Fruit fly (Drosophila melanogaster) S2 (cell line): ENCODE measurements around the gene Idh3a.

Experiments
- CG8478 ChIP-seq: fragments of >200 bp; optimal IDR thresholded peaks from 2 replicates; lab custom pipeline; 2018
- CTCF ChIP-seq, 2 experiments: fragments of >200 bp; optimal IDR thresholded peaks; 2 replicates each; lab custom pipeline; 2018

DNA sequence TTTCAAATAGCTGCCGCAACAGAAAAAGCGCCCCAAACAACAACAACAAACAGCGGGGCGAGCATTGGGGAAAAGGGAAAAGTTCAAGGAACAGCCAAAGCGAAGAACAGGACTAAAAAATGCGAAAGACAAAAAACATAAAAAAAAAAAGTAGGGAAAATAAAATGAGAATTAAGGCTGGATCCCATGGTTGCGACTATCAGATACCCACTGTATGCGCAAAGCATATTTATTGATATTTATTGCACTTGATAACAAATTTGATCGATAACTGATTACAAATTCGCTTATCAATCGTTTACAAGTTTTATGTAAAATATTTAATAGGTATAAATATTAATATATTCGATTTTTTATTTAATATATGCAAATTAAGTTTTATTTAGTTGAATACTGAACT lies 28.0 kb upstream of the Idh3a start:
- TF ChIP-seq CTCF (optimal IDR thresholded peaks at IDR 0.05; lab: Kevin White, UChicago) (no peak), CG8478 (lab: Kevin White, UChicago) (no peak)
